Worm (Caenorhabditis elegans): ENCODE measurements around the gene nlp-43.

- TF ChIP-seq dao-5 (tag; optimal IDR thresholded peaks at IDR 0.05) (no peak), him-1 (tag; optimal IDR thresholded peaks at IDR 0.05) (no peak), W03F9.2 (tag; optimal IDR thresholded peaks at IDR 0.05) (no peak)
Measured at ce11 chrIII:5022964-5023363, 19.2 kb upstream of the nlp-43 start, which contains the start of gene R144.13.
